Worm (Caenorhabditis elegans) whole organism, young adult: ENCODE measurements around the gene F37B4.10.

Experiments used
- B0019.2 ChIP-seq: fragments of 200-800 bp; sonication (Bioruptor generic); conservative IDR thresholded peaks from 2 replicates; pipeline ENCODE4 v1.3.6; 2022; ENCODE audit warnings: missing genetic modification reagents, missing genetic modification characterization, missing compliant biosample characterization
- B0035.1 ChIP-seq: sonication (generic microtip); optimal IDR thresholded peaks from 2 replicates; lab custom pipeline; 2016; ENCODE audit warnings: missing genetic modification characterization, mild to moderate bottlenecking, missing compliant biosample characterization, missing genotype, missing genetic modification reagents
- B0336.3 ChIP-seq: fragments of 200-800 bp; sonication (Bioruptor generic); IDR thresholded peaks from 2 replicates; pipeline ENCODE4 v1.3.6; 2022; ENCODE audit warnings: missing genetic modification characterization, missing compliant biosample characterization
- F23B12.7 ChIP-seq: sonication (generic microtip); optimal IDR thresholded peaks from 2 replicates; lab custom pipeline; 2017; ENCODE audit warnings: missing genetic modification characterization, mild to moderate bottlenecking, missing compliant biosample characterization, antibody characterized with exemption, moderate library complexity; ENCODE audit not compliant: insufficient read depth
- F39B2.1 ChIP-seq: fragments of 200-800 bp; sonication (Bioruptor generic); IDR thresholded peaks from 2 replicates; pipeline ENCODE4 v1.3.6; 2022; ENCODE audit warnings: missing genetic modification reagents, missing genetic modification characterization, missing compliant biosample characterization
- K12H6.12 ChIP-seq: fragments of 200-800 bp; sonication (Bioruptor generic); optimal IDR thresholded peaks from 2 replicates; lab custom pipeline; 2018; ENCODE audit warnings: mild to moderate bottlenecking, missing genetic modification characterization, missing compliant biosample characterization
- Y53F4B.3 ChIP-seq: fragments of 200-800 bp; sonication (Bioruptor generic); IDR thresholded peaks from 2 replicates; pipeline ENCODE4 v1.3.6; 2022; ENCODE audit warnings: missing genetic modification reagents, missing genetic modification characterization, missing compliant biosample characterization
- Y67H2A.10 ChIP-seq: fragments of 200-800 bp; sonication (Bioruptor generic); conservative IDR thresholded peaks from 2 replicates; pipeline ENCODE4 v1.3.6; 2022; ENCODE audit warnings: missing genetic modification reagents, missing genetic modification characterization, missing compliant biosample characterization
- aptf-3 ChIP-seq: fragments of 200-800 bp; sonication (Bioruptor generic); IDR thresholded peaks from 2 replicates; pipeline ENCODE4 v1.3.6; 2022; ENCODE audit warnings: missing genetic modification characterization, missing compliant biosample characterization
- attf-5 ChIP-seq: fragments of 200-800 bp; sonication (Bioruptor generic); optimal IDR thresholded peaks from 2 replicates; lab custom pipeline; 2018; ENCODE audit warnings: mild to moderate bottlenecking, missing genetic modification characterization, missing compliant biosample characterization
- ccch-3 ChIP-seq: fragments of 200-800 bp; sonication (Bioruptor generic); optimal IDR thresholded peaks from 2 replicates; lab custom pipeline; 2018; ENCODE audit warnings: mild to moderate bottlenecking, missing genetic modification characterization, missing compliant biosample characterization
- cebp-2 ChIP-seq: fragments of 200-800 bp; sonication (Bioruptor generic); IDR thresholded peaks from 2 replicates; pipeline ENCODE4 v1.3.6; 2022; ENCODE audit warnings: missing genetic modification characterization, missing compliant biosample characterization
- ceh-79 ChIP-seq: sonication (generic microtip); optimal IDR thresholded peaks from 2 replicates; lab custom pipeline; 2017; ENCODE audit warnings: mild to moderate bottlenecking, missing genetic modification characterization, missing compliant biosample characterization
- ceh-91 ChIP-seq: fragments of 200-800 bp; sonication (Bioruptor generic); IDR thresholded peaks from 2 replicates; pipeline ENCODE4 v1.3.6; 2022; ENCODE audit warnings: missing genetic modification reagents, missing genetic modification characterization, missing compliant biosample characterization
- dpl-1 ChIP-seq: fragments of 150-350 bp; optimal IDR thresholded peaks from 2 replicates; lab custom pipeline; 2014; ENCODE audit warnings: missing biosample characterization, missing genetic modification reagents, missing genetic modification characterization
- egl-44 ChIP-seq: fragments of 200-800 bp; sonication (Bioruptor generic); IDR thresholded peaks from 2 replicates; pipeline ENCODE4 v1.3.6; 2022; ENCODE audit warnings: missing genetic modification reagents, missing genetic modification characterization, missing compliant biosample characterization
- egrh-3 ChIP-seq: fragments of 200-800 bp; sonication (Bioruptor generic); IDR thresholded peaks from 2 replicates; pipeline ENCODE4 v1.3.6; 2022; ENCODE audit warnings: missing genetic modification reagents, missing genetic modification characterization, missing compliant biosample characterization
- ekl-4 ChIP-seq: fragments of 200-800 bp; sonication (Bioruptor generic); IDR thresholded peaks from 2 replicates; pipeline ENCODE4 v1.3.6; 2022; ENCODE audit warnings: missing genetic modification reagents, missing genetic modification characterization, missing compliant biosample characterization
- ets-4 ChIP-seq: fragments of 200-800 bp; sonication (Bioruptor generic); optimal IDR thresholded peaks from 2 replicates; lab custom pipeline; 2018; ENCODE audit warnings: mild to moderate bottlenecking, missing genetic modification characterization, missing compliant biosample characterization
- hlh-26 ChIP-seq: fragments of 200-800 bp; sonication (Bioruptor generic); conservative IDR thresholded peaks from 2 replicates; pipeline ENCODE4 v1.3.6; 2022; ENCODE audit warnings: missing genetic modification reagents, missing genetic modification characterization, missing compliant biosample characterization
- hrde-1 ChIP-seq: sonication (generic microtip); optimal IDR thresholded peaks from 2 replicates; lab custom pipeline; 2016; ENCODE audit warnings: missing genetic modification characterization, mild to moderate bottlenecking, missing compliant biosample characterization, moderate library complexity, missing genotype, missing genetic modification reagents, borderline replicate concordance
- lag-1 ChIP-seq: fragments of 200-800 bp; sonication (Bioruptor generic); IDR thresholded peaks from 2 replicates; pipeline ENCODE4 v1.3.6; 2022; ENCODE audit warnings: missing genetic modification reagents, missing genetic modification characterization, missing compliant biosample characterization
- lin-40 ChIP-seq: sonication (generic microtip); optimal IDR thresholded peaks from 2 replicates; lab custom pipeline; 2016; ENCODE audit warnings: missing genetic modification characterization, mild to moderate bottlenecking, missing compliant biosample characterization, missing genotype, missing genetic modification reagents
- madf-10 ChIP-seq: sonication (generic microtip); optimal IDR thresholded peaks from 2 replicates; lab custom pipeline; 2016; ENCODE audit warnings: mild to moderate bottlenecking, missing genetic modification characterization, missing compliant biosample characterization
- madf-6 ChIP-seq: fragments of 200-800 bp; sonication (Bioruptor generic); IDR thresholded peaks from 2 replicates; pipeline ENCODE4 v1.3.6; 2022; ENCODE audit warnings: missing genetic modification reagents, missing genetic modification characterization, missing compliant biosample characterization
- nfya-2 ChIP-seq: fragments of 200-800 bp; sonication (Bioruptor generic); IDR thresholded peaks from 2 replicates; pipeline ENCODE4 v1.3.6; 2022; ENCODE audit warnings: missing genetic modification reagents, missing genetic modification characterization, missing compliant biosample characterization
- nhr-120 ChIP-seq: fragments of 200-800 bp; sonication (Bioruptor generic); IDR thresholded peaks from 2 replicates; pipeline ENCODE4 v1.3.6; 2022; ENCODE audit warnings: missing genetic modification characterization, missing compliant biosample characterization
- nhr-27 ChIP-seq: fragments of 200-800 bp; sonication (Bioruptor generic); optimal IDR thresholded peaks from 2 replicates; lab custom pipeline; 2018; ENCODE audit warnings: mild to moderate bottlenecking, missing genetic modification characterization, moderate library complexity, missing compliant biosample characterization
- nhr-80 ChIP-seq: sonication (generic microtip); optimal IDR thresholded peaks from 2 replicates; lab custom pipeline; 2016; ENCODE audit warnings: missing genetic modification characterization, missing compliant biosample characterization
- nhr-90 ChIP-seq: sonication (generic microtip); optimal IDR thresholded peaks from 2 replicates; lab custom pipeline; 2016; ENCODE audit warnings: missing genotype, mild to moderate bottlenecking, missing genetic modification characterization, missing compliant biosample characterization
- pbrm-1 ChIP-seq: fragments of 200-800 bp; sonication (Bioruptor generic); IDR thresholded peaks from 2 replicates; pipeline ENCODE4 v1.3.6; 2022; ENCODE audit warnings: missing genetic modification reagents, missing genetic modification characterization, missing compliant biosample characterization
- rpc-1 ChIP-seq, 2 experiments: fragments of 150-350 bp in 1 of 2; sonication (generic microtip) in 1 of 2; optimal IDR thresholded peaks; 2 replicates each; lab custom pipeline; 2014 to 2018; ENCODE audit warnings: missing biosample characterization in 1 of 2, missing genetic modification characterization in 1 of 2, missing genetic modification reagents in 1 of 2, missing genotype in 1 of 2
- sea-2 ChIP-seq: fragments of 200-800 bp; sonication (Bioruptor generic); IDR thresholded peaks from 2 replicates; pipeline ENCODE4 v1.3.6; 2022; ENCODE audit warnings: missing genetic modification characterization, missing compliant biosample characterization
- snpc-1.1 ChIP-seq: sonication (generic microtip); optimal IDR thresholded peaks from 2 replicates; lab custom pipeline; 2017; ENCODE audit warnings: missing genetic modification characterization, mild to moderate bottlenecking, missing compliant biosample characterization, antibody characterized with exemption, moderate library complexity, missing genotype, missing genetic modification reagents; ENCODE audit not compliant: insufficient read depth
- snpc-3.4 ChIP-seq: sonication (generic microtip); optimal IDR thresholded peaks from 2 replicates; lab custom pipeline; 2017; ENCODE audit warnings: missing genetic modification characterization, mild to moderate bottlenecking, missing compliant biosample characterization, antibody characterized with exemption, moderate library complexity, missing genotype, missing genetic modification reagents
- snpc-4 ChIP-seq, 5 experiments: fragments of 150-350 bp in 1 of 5; sonication (generic microtip) in 4 of 5; optimal IDR thresholded peaks; 2 replicates each; lab custom pipeline; 2014 to 2018; ENCODE audit warnings: missing genetic modification characterization in 5 of 5, missing biosample characterization in 3 of 5, antibody characterized with exemption in 2 of 5, mild to moderate bottlenecking in 2 of 5, missing compliant biosample characterization in 2 of 5, missing genotype in 2 of 5, moderate library complexity in 2 of 5, missing genetic modification reagents in 1 of 5
- somi-1 ChIP-seq: fragments of 200-800 bp; sonication (Bioruptor generic); optimal IDR thresholded peaks from 2 replicates; lab custom pipeline; 2018; ENCODE audit warnings: mild to moderate bottlenecking, missing genetic modification characterization, missing compliant biosample characterization
- ztf-18 ChIP-seq: sonication (generic microtip); optimal IDR thresholded peaks from 2 replicates; lab custom pipeline; 2016; ENCODE audit warnings: missing genotype, mild to moderate bottlenecking, missing genetic modification characterization, missing compliant biosample characterization
- ztf-28 ChIP-seq: fragments of 200-800 bp; sonication (Bioruptor generic); IDR thresholded peaks from 2 replicates; pipeline ENCODE4 v1.3.6; 2022; ENCODE audit warnings: missing genetic modification reagents, missing genetic modification characterization, missing compliant biosample characterization
- ztf-6 ChIP-seq: fragments of 200-800 bp; sonication (Bioruptor generic); IDR thresholded peaks from 2 replicates; pipeline ENCODE4 v1.3.6; 2022; ENCODE audit warnings: missing genetic modification reagents, missing genetic modification characterization, missing compliant biosample characterization

Gene F37B4.10

DNA sequence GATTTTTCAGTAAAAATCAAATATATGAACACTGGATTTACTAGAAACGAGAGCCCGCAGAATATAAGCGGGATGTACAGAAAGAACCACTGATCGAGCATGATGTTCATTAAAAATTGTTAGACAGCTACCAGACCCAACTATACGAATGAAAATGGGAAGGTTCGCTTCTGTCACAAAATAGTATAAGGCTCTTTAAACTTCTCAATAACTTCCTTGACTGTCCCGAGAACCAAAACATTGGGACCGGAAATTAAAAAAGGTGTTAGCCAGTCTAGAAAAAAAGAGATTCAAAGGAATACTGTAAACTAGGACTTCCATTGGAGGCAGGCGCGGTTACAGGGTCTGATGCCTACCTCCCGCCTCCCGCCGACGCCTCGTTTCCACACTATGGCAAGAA, 19.6 kb downstream of the F37B4.10 start, which contains the start of gene srj-55:
Gene srj-55 (minus strand): TSS at position 101 of the 400 bp plus-strand sequence.
- TF ChIP-seq nfya-2 = no peak
- TF ChIP-seq ekl-4 (GFP tag; lab: Robert Waterston, UW) = no peak

DNA sequence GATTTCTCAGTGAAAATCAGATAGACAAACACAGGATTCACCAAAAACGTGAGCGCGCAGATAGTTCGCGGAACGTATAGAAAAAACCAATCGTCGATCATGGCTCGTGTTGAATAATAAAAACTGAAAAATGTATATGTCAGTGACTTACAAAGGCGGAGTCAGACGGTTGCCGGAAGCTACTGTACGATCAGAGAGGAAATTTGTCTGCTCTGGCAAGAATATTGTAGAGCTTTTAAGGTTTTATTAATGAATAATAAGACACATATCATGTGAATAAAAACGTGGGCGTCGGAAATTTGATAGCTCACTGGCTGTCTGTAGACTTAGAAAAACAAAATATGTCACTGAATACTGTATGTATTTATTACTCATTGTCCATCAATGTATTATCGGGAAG, 21.9 kb downstream of the F37B4.10 start, which contains the start of gene srj-57:
Gene srj-57 (minus strand): TSS at position 101 of the 400 bp plus-strand sequence.
- TF ChIP-seq somi-1 (GFP tag; lab: Kevin White, UChicago) (no peak), pbrm-1 (GFP tag; lab: Robert Waterston, UW) (no peak), ztf-6 (GFP tag; lab: Robert Waterston, UW) (no peak), cebp-2 (GFP tag; lab: Robert Waterston, UW) (no peak), rpc-1 (optimal IDR thresholded peaks at IDR 0.05; lab: Kevin White, UChicago) (no peak), rpc-1 (tag; optimal IDR thresholded peaks at IDR 0.05; lab: Kevin White, UChicago) (no peak), ztf-18 (tag; lab: Kevin White, UChicago) (no peak), ccch-3 (no peak), B0035.1 (tag; lab: Kevin White, UChicago) (no peak), nhr-120 (GFP tag; lab: Robert Waterston, UW) (no peak), hlh-26 (GFP tag; lab: Robert Waterston, UW) (no peak), hrde-1 (no peak), snpc-1.1 (tag; lab: Kevin White, UChicago) (no peak), K12H6.12 (tag; lab: Kevin White, UChicago) (no peak), Y53F4B.3 (GFP tag; lab: Robert Waterston, UW) (no peak)

- no peak for TF ChIP-seq ets-4 (GFP tag; lab: Kevin White, UChicago)
- peak; percentile 48 for TF ChIP-seq nhr-80 (tag; lab: Kevin White, UChicago)
- TF ChIP-seq ekl-4 (GFP tag; lab: Robert Waterston, UW) = no peak
- no peak for TF ChIP-seq aptf-3 (GFP tag; lab: Robert Waterston, UW)
- TF ChIP-seq, all 124 proteins: peak for 1
These were observed 28.3 kb downstream of the F37B4.10 start, which contains the start of gene ugt-53 for ce11 chrV:2849071-2849470. Gene ugt-53, plus strand, starts transcription at chrV:2849343.

- no peak for TF ChIP-seq snpc-4 (GFP tag; optimal IDR thresholded peaks at IDR 0.05; lab: Kevin White, UChicago)
- no peak for TF ChIP-seq snpc-4 (tag; optimal IDR thresholded peaks at IDR 0.05; lab: Kevin White, UChicago)
- no peak for TF ChIP-seq egl-44 (GFP tag; lab: Robert Waterston, UW)
- no peak for TF ChIP-seq sea-2 (GFP tag; lab: Robert Waterston, UW)
- no peak for TF ChIP-seq lin-40
- TF ChIP-seq pbrm-1 (GFP tag; lab: Robert Waterston, UW) = no peak
- TF ChIP-seq F39B2.1 (GFP tag; lab: Robert Waterston, UW) = no peak
- no peak for TF ChIP-seq B0019.2
- no peak for TF ChIP-seq nhr-90 (tag; lab: Kevin White, UChicago)
- no peak for TF ChIP-seq madf-6 (GFP tag; lab: Robert Waterston, UW)
These were observed 29.0 kb downstream of the F37B4.10 start, which contains the start of gene srj-49 for ce11 chrV:2848290-2848937. Gene srj-49, minus strand, starts transcription at chrV:2848340.

DNA sequence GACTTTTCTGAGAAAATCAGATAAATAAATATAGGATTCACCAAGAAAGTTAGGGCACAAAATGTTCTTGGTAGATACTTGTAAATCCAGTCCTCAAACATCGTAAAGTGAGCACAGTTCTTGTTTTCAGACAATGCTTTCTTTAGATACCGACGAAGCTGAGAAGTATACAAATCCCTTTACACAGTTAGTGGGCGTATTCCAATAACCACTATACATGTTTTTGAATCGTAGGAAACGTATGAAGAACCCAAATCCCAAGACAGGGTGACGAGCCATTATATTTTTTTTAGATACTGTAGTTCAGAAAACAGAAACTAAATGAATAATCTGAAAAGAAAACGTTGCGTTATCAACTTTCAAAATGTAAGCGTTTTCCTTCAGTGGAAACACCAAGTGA, 31.6 kb downstream of the F37B4.10 start, which contains the start of gene srj-44:
Gene srj-44 (minus strand): TSS at position 101 of the 400 bp plus-strand sequence.
- no peak for TF ChIP-seq ztf-28 (GFP tag; lab: Robert Waterston, UW)
- TF ChIP-seq snpc-3.4 (tag; lab: Kevin White, UChicago) = no peak
- TF ChIP-seq aptf-3 (GFP tag; lab: Robert Waterston, UW) = no peak
- no peak for TF ChIP-seq ceh-79
- TF ChIP-seq B0336.3 (GFP tag; lab: Robert Waterston, UW) = no peak
- TF ChIP-seq egrh-3 (GFP tag; lab: Robert Waterston, UW) = no peak
- no peak for TF ChIP-seq nhr-27 (tag; lab: Kevin White, UChicago)
- TF ChIP-seq Y67H2A.10 (GFP tag; lab: Robert Waterston, UW) = no peak
- no peak for TF ChIP-seq F23B12.7 (tag; lab: Kevin White, UChicago)
- TF ChIP-seq dpl-1 = no peak
- TF ChIP-seq lag-1 (GFP tag; lab: Robert Waterston, UW) = no peak
- no peak for TF ChIP-seq Y53F4B.3 (GFP tag; lab: Robert Waterston, UW)
- TF ChIP-seq nhr-120 (GFP tag; lab: Robert Waterston, UW) = no peak
- no peak for TF ChIP-seq attf-5 (GFP tag; lab: Kevin White, UChicago)
- TF ChIP-seq ceh-91 = no peak
- no peak for TF ChIP-seq madf-10 (tag; lab: Kevin White, UChicago)
- TF ChIP-seq somi-1 (GFP tag; lab: Kevin White, UChicago) = no peak
